Worm (Caenorhabditis elegans) whole organism, mixed stage, embryonic: Measurements from ENCODE around the gene str-12.

Experiments used
- M03D4.4 ChIP-seq: sonication (generic microtip); optimal IDR thresholded peaks from 2 replicates; lab custom pipeline; 2017; ENCODE audit warnings: mild to moderate bottlenecking, missing genetic modification characterization, missing compliant biosample characterization
- bed-3 ChIP-seq: fragments of 200-800 bp; sonication (Bioruptor generic); optimal IDR thresholded peaks from 3 replicates; lab custom pipeline; 2018; ENCODE audit warnings: mild to moderate bottlenecking, missing genetic modification characterization, moderate library complexity, missing compliant biosample characterization
- ceh-39 ChIP-seq: fragments of 150-350 bp; optimal IDR thresholded peaks from 2 replicates; lab custom pipeline; 2014; ENCODE audit warnings: missing biosample characterization, missing genetic modification characterization
- ceh-83 ChIP-seq: fragments of 200-800 bp; sonication (Bioruptor generic); optimal IDR thresholded peaks from 2 replicates; lab custom pipeline; 2018; ENCODE audit warnings: mild to moderate bottlenecking, missing genetic modification characterization, missing compliant biosample characterization
- cnd-1 ChIP-seq: fragments of 200-800 bp; sonication (Bioruptor generic); optimal IDR thresholded peaks from 2 replicates; lab custom pipeline; 2018; ENCODE audit warnings: mild to moderate bottlenecking, missing genetic modification characterization, missing compliant biosample characterization
- elt-1 ChIP-seq: sonication (generic microtip); optimal IDR thresholded peaks from 2 replicates; lab custom pipeline; 2017; ENCODE audit warnings: missing genetic modification characterization, mild to moderate bottlenecking, missing compliant biosample characterization, antibody characterized with exemption, moderate library complexity, borderline replicate concordance; ENCODE audit not compliant: insufficient read depth
- elt-3 ChIP-seq: fragments of 150-350 bp; optimal IDR thresholded peaks from 2 replicates; lab custom pipeline; 2014; ENCODE audit warnings: missing biosample characterization, missing genetic modification characterization
- flh-1 ChIP-seq: fragments of 200-800 bp; sonication (Bioruptor generic); optimal IDR thresholded peaks from 2 replicates; lab custom pipeline; 2018; ENCODE audit warnings: mild to moderate bottlenecking, missing genetic modification characterization, moderate library complexity, missing compliant biosample characterization
- ham-2 ChIP-seq: fragments of 200-800 bp; sonication (Bioruptor generic); optimal IDR thresholded peaks from 2 replicates; lab custom pipeline; 2018; ENCODE audit warnings: mild to moderate bottlenecking, missing genetic modification characterization, missing compliant biosample characterization
- hlh-1 ChIP-seq: fragments of 150-350 bp; optimal IDR thresholded peaks from 2 replicates; lab custom pipeline; 2014; ENCODE audit warnings: missing biosample characterization, missing genetic modification reagents, missing genetic modification characterization
- lsy-2 ChIP-seq: fragments of 150-350 bp; optimal IDR thresholded peaks from 2 replicates; lab custom pipeline; 2014; ENCODE audit warnings: missing biosample characterization, missing genetic modification characterization
- mab-5 ChIP-seq: fragments of 150-350 bp; optimal IDR thresholded peaks from 2 replicates; lab custom pipeline; 2014; ENCODE audit warnings: missing biosample characterization, missing genetic modification characterization
- mep-1 ChIP-seq: fragments of 150-350 bp; optimal IDR thresholded peaks from 2 replicates; lab custom pipeline; 2017; ENCODE audit warnings: missing biosample characterization, missing genetic modification reagents, missing genetic modification characterization, inconsistent platforms
- nhr-12 ChIP-seq: fragments of 150-350 bp; optimal IDR thresholded peaks from 2 replicates; lab custom pipeline; 2014; ENCODE audit warnings: missing biosample characterization, missing genetic modification characterization
- nhr-2 ChIP-seq: fragments of 150-350 bp; optimal IDR thresholded peaks from 2 replicates; lab custom pipeline; 2014; ENCODE audit warnings: missing biosample characterization, missing genetic modification characterization
- nhr-76 ChIP-seq: sonication (generic microtip); optimal IDR thresholded peaks from 2 replicates; lab custom pipeline; 2017; ENCODE audit warnings: missing biosample characterization, missing genetic modification characterization
- sptf-1 ChIP-seq: sonication (generic microtip); optimal IDR thresholded peaks from 2 replicates; lab custom pipeline; 2017; ENCODE audit warnings: mild to moderate bottlenecking, missing genetic modification characterization, moderate library complexity, missing compliant biosample characterization
- tbx-8 ChIP-seq: fragments of 200-800 bp; sonication (Bioruptor generic); optimal IDR thresholded peaks from 2 replicates; lab custom pipeline; 2018; ENCODE audit warnings: mild to moderate bottlenecking, missing genetic modification characterization, moderate library complexity, missing compliant biosample characterization
- unc-120 ChIP-seq: sonication (generic microtip); optimal IDR thresholded peaks from 2 replicates; lab custom pipeline; 2017; ENCODE audit warnings: missing genetic modification characterization, missing compliant biosample characterization; ENCODE audit not compliant: poor library complexity, severe bottlenecking
- unc-62 ChIP-seq: fragments of 150-350 bp; optimal IDR thresholded peaks from 2 replicates; lab custom pipeline; 2014; ENCODE audit warnings: missing biosample characterization, missing genetic modification reagents, missing genetic modification characterization
- ztf-11 ChIP-seq: fragments of 150-350 bp; optimal IDR thresholded peaks from 2 replicates; lab custom pipeline; 2014; ENCODE audit warnings: missing biosample characterization, missing genetic modification characterization

Gene str-12

ce11 chrV:15658262-15659060 lies 47.8 kb downstream of the str-12 start:
- TF ChIP-seq hlh-1: peak; percentile 91
- no peak for TF ChIP-seq mep-1 (tag; lab: Kevin White, UChicago)
- TF ChIP-seq ceh-83 (GFP tag; lab: Kevin White, UChicago): no peak
- no peak for TF ChIP-seq mab-5 (tag; lab: Kevin White, UChicago)
- no peak for TF ChIP-seq elt-1 (tag; lab: Kevin White, UChicago)

- TF ChIP-seq unc-120 (tag; lab: Kevin White, UChicago): no peak
- TF ChIP-seq ham-2 (GFP tag; lab: Kevin White, UChicago): peak; percentile 43
- no peak for TF ChIP-seq nhr-12
- TF ChIP-seq M03D4.4 (tag; lab: Kevin White, UChicago): no peak
- no peak for TF ChIP-seq nhr-2 (tag; lab: Kevin White, UChicago)
- TF ChIP-seq ceh-83 (GFP tag; lab: Kevin White, UChicago): no peak
- TF ChIP-seq mab-5 (tag; lab: Kevin White, UChicago): no peak
- TF ChIP-seq elt-1 (tag; lab: Kevin White, UChicago): peak; percentile 94
Measured at ce11 chrV:15661003-15661402, 50.3 kb downstream of the str-12 start.

ce11 chrV:15661580-15661979 lies 50.9 kb downstream of the str-12 start:
- TF ChIP-seq tbx-8 (GFP tag; lab: Kevin White, UChicago): no peak
- TF ChIP-seq hlh-1: no peak
- no peak for TF ChIP-seq flh-1 (GFP tag; lab: Kevin White, UChicago)
- no peak for TF ChIP-seq lsy-2 (tag; lab: Kevin White, UChicago)
- TF ChIP-seq nhr-76 (tag; lab: Kevin White, UChicago): no peak
- no peak for TF ChIP-seq ceh-39 (tag; lab: Kevin White, UChicago)
- no peak for TF ChIP-seq elt-3 (tag; lab: Kevin White, UChicago)
- TF ChIP-seq unc-62: no peak
- no peak for TF ChIP-seq M03D4.4 (tag; lab: Kevin White, UChicago)
- no peak for TF ChIP-seq sptf-1
- no peak for TF ChIP-seq bed-3
- no peak for TF ChIP-seq ztf-11 (tag; lab: Kevin White, UChicago)
- no peak for TF ChIP-seq ceh-83 (GFP tag; lab: Kevin White, UChicago)
- no peak for TF ChIP-seq cnd-1 (tag; lab: Kevin White, UChicago)
- TF ChIP-seq, all 35 proteins: peak for 0
